Fruit fly (Drosophila melanogaster) whole organism, embryonic: ENCODE measurements around the gene CG1024.

Experiments used
- Adf1 ChIP-seq: fragments of 200-800 bp; sonication (Bioruptor generic); IDR thresholded peaks from 2 replicates; pipeline ENCODE4 v1.3.6; 2022; ENCODE audit warnings: missing biosample characterization, missing genetic modification characterization
- Bdp1 ChIP-seq: fragments of 200-800 bp; sonication (Bioruptor generic); optimal IDR thresholded peaks from 3 replicates; lab custom pipeline; 2016; ENCODE audit warnings: missing biosample characterization, missing genetic modification characterization
- CG10543 ChIP-seq: fragments of 200-800 bp; sonication (Bioruptor generic); optimal IDR thresholded peaks from 3 replicates; lab custom pipeline; 2017; ENCODE audit warnings: missing biosample characterization, mild to moderate bottlenecking, missing genetic modification characterization, moderate library complexity
- CG11085 ChIP-seq: fragments of 200-800 bp; sonication (Bioruptor generic); IDR thresholded peaks from 2 replicates; pipeline ENCODE4 v1.3.6; 2022; ENCODE audit warnings: missing biosample characterization, missing genetic modification characterization
- CG12744 ChIP-seq: fragments of 200-800 bp; sonication (Bioruptor generic); optimal IDR thresholded peaks from 2 replicates; lab custom pipeline; 2016; ENCODE audit warnings: missing biosample characterization, missing genetic modification characterization
- CG13424 ChIP-seq: fragments of 200-800 bp; sonication (Bioruptor generic); optimal IDR thresholded peaks from 2 replicates; lab custom pipeline; 2019; ENCODE audit warnings: missing biosample characterization, mild to moderate bottlenecking, missing genetic modification characterization, moderate library complexity
- CG14441 ChIP-seq: fragments of 200-800 bp; sonication (Bioruptor generic); IDR thresholded peaks from 2 replicates; pipeline ENCODE4 v1.3.6; 2022; ENCODE audit warnings: missing biosample characterization, missing genetic modification characterization
- CG1603 ChIP-seq: fragments of 200-800 bp; sonication (Bioruptor generic); optimal IDR thresholded peaks from 2 replicates; lab custom pipeline; 2019; ENCODE audit warnings: missing biosample characterization, mild to moderate bottlenecking, missing genetic modification characterization, moderate library complexity
- CG1792 ChIP-seq: fragments of 200-800 bp; sonication (Bioruptor generic); optimal IDR thresholded peaks from 2 replicates; lab custom pipeline; 2016; ENCODE audit warnings: missing biosample characterization, missing genetic modification characterization
- CG2712 ChIP-seq: fragments of 200-800 bp; optimal IDR thresholded peaks from 3 replicates; lab custom pipeline; 2019; ENCODE audit warnings: missing biosample characterization, mild to moderate bottlenecking, missing genetic modification characterization, moderate library complexity
- CG3065 ChIP-seq: fragments of 200-800 bp; sonication (Bioruptor generic); optimal IDR thresholded peaks from 2 replicates; lab custom pipeline; 2016; ENCODE audit warnings: missing biosample characterization, missing genetic modification characterization
- CG31365 ChIP-seq: fragments of 200-800 bp; sonication (Bioruptor generic); optimal IDR thresholded peaks from 2 replicates; lab custom pipeline; 2018; ENCODE audit warnings: missing biosample characterization, mild to moderate bottlenecking, missing genetic modification characterization
- CG33213 ChIP-seq: fragments of 200-800 bp; sonication (Bioruptor generic); optimal IDR thresholded peaks from 3 replicates; lab custom pipeline; 2016; ENCODE audit warnings: missing biosample characterization, missing genetic modification characterization
- CG4360 ChIP-seq: fragments of 200-800 bp; sonication (Bioruptor generic); IDR thresholded peaks from 2 replicates; pipeline ENCODE4 v1.3.6; 2022; ENCODE audit warnings: missing biosample characterization, missing genetic modification characterization
- CG4854 ChIP-seq: fragments of 200-800 bp; sonication (Bioruptor generic); optimal IDR thresholded peaks from 2 replicates; lab custom pipeline; 2016; ENCODE audit warnings: missing biosample characterization, missing genetic modification characterization, inconsistent platforms
- CG7357 ChIP-seq: fragments of 200-800 bp; sonication (Bioruptor generic); IDR thresholded peaks from 3 replicates; pipeline ENCODE4 v1.3.6; 2022; ENCODE audit warnings: missing biosample characterization, missing genetic modification characterization
- CG7745 ChIP-seq: fragments of 200-800 bp; sonication (Bioruptor generic); optimal IDR thresholded peaks from 2 replicates; lab custom pipeline; 2018; ENCODE audit warnings: missing biosample characterization, mild to moderate bottlenecking, missing genetic modification characterization, moderate library complexity
- CG8290 ChIP-seq, 3 experiments: fragments of 200-800 bp; sonication (Bioruptor generic); optimal IDR thresholded peaks; 2 replicates each; lab custom pipeline; 2016 to 2019; ENCODE audit warnings: missing biosample characterization in 3 of 3, missing genetic modification characterization in 3 of 3, mild to moderate bottlenecking in 2 of 3, moderate library complexity in 1 of 3
- CG8388 ChIP-seq: fragments of 200-800 bp; sonication (Bioruptor generic); optimal IDR thresholded peaks from 2 replicates; lab custom pipeline; 2019; ENCODE audit warnings: missing biosample characterization, mild to moderate bottlenecking, missing genetic modification characterization, moderate library complexity
- CG9817 ChIP-seq: fragments of 200-800 bp; sonication (Bioruptor generic); optimal IDR thresholded peaks from 2 replicates; lab custom pipeline; 2018; ENCODE audit warnings: missing biosample characterization, mild to moderate bottlenecking, missing genetic modification characterization, moderate library complexity
- Deaf1 ChIP-seq: fragments of 200-800 bp; optimal IDR thresholded peaks from 3 replicates; lab custom pipeline; 2019; ENCODE audit warnings: missing biosample characterization, mild to moderate bottlenecking, missing genetic modification characterization, moderate library complexity
- Fer1 ChIP-seq: fragments of 200-800 bp; sonication (Bioruptor generic); optimal IDR thresholded peaks from 2 replicates; lab custom pipeline; 2017; ENCODE audit warnings: missing biosample characterization, mild to moderate bottlenecking, missing genetic modification characterization
- Fer3 ChIP-seq: fragments of 200-800 bp; sonication (Bioruptor generic); optimal IDR thresholded peaks from 2 replicates; lab custom pipeline; 2018; ENCODE audit warnings: missing biosample characterization, mild to moderate bottlenecking, missing genetic modification characterization, moderate library complexity
- Med ChIP-seq: fragments of 200-800 bp; sonication (Bioruptor generic); peaks from one replicate; lab custom pipeline; 2016; ENCODE audit warnings: missing biosample characterization, missing genetic modification characterization, mild to moderate bottlenecking, inconsistent platforms, moderate library complexity
- NC2β ChIP-seq: fragments of 200-800 bp; sonication (Bioruptor generic); optimal IDR thresholded peaks from 2 replicates; lab custom pipeline; 2016; ENCODE audit warnings: missing biosample characterization, missing genetic modification characterization
- PHDP ChIP-seq: fragments of 200-800 bp; sonication (Bioruptor generic); optimal IDR thresholded peaks from 3 replicates; lab custom pipeline; 2018; ENCODE audit warnings: missing biosample characterization, mild to moderate bottlenecking, missing genetic modification characterization, moderate library complexity
- Ssrp ChIP-seq: fragments of 200-800 bp; sonication (Bioruptor generic); optimal IDR thresholded peaks from 2 replicates; lab custom pipeline; 2018; ENCODE audit warnings: missing biosample characterization, mild to moderate bottlenecking, missing genetic modification characterization, moderate library complexity
- Trl ChIP-seq, 3 experiments: fragments of >200 bp in 2 of 3; fragments of 200-800 bp in 1 of 3; sonication (Bioruptor generic) in 1 of 3; optimal IDR thresholded peaks; 2 replicates in 1 of 3; 3 replicates in 2 of 3; lab custom pipeline; 2016 to 2017; ENCODE audit warnings: missing biosample characterization in 1 of 3, missing genetic modification characterization in 1 of 3
- abd-A ChIP-seq: fragments of 200-800 bp; sonication (Bioruptor generic); optimal IDR thresholded peaks from 3 replicates; lab custom pipeline; 2019; ENCODE audit warnings: missing biosample characterization, mild to moderate bottlenecking, missing genetic modification characterization, moderate library complexity
- amos ChIP-seq: fragments of 200-800 bp; sonication (Bioruptor generic); IDR thresholded peaks from 2 replicates; pipeline ENCODE4 v1.3.6; 2022; ENCODE audit warnings: missing biosample characterization, missing genetic modification characterization; ENCODE audit not compliant: partially characterized antibody
- chinmo ChIP-seq: fragments of 200-800 bp; sonication (Bioruptor generic); IDR thresholded peaks from 4 replicates; pipeline ENCODE4 v1.3.6; 2022; ENCODE audit warnings: missing biosample characterization, missing genetic modification characterization; ENCODE audit not compliant: partially characterized antibody
- dmrt99B ChIP-seq: fragments of 200-800 bp; sonication (Bioruptor generic); optimal IDR thresholded peaks from 2 replicates; lab custom pipeline; 2018; ENCODE audit warnings: missing biosample characterization, mild to moderate bottlenecking, missing genetic modification characterization, moderate library complexity
- en ChIP-seq: fragments of 200-800 bp; sonication (Bioruptor generic); optimal IDR thresholded peaks from 2 replicates; lab custom pipeline; 2016; ENCODE audit warnings: missing biosample characterization, missing genetic modification characterization
- esg ChIP-seq: fragments of 200-800 bp; sonication (Bioruptor generic); conservative IDR thresholded peaks from 2 replicates; pipeline ENCODE4 v1.3.6; 2022; ENCODE audit warnings: missing biosample characterization, missing genetic modification characterization
- ewg ChIP-seq: fragments of 200-800 bp; sonication (Bioruptor generic); optimal IDR thresholded peaks from 3 replicates; lab custom pipeline; 2017; ENCODE audit warnings: mild to moderate bottlenecking, missing biosample characterization, missing genetic modification reagents, missing genetic modification characterization
- fru ChIP-seq: fragments of >200 bp; optimal IDR thresholded peaks from 2 replicates; lab custom pipeline; 2017
- ftz-f1 ChIP-seq: fragments of 200-800 bp; sonication (Bioruptor generic); optimal IDR thresholded peaks from 2 replicates; lab custom pipeline; 2016; ENCODE audit warnings: missing biosample characterization, missing genetic modification characterization
- gcm ChIP-seq: fragments of 200-800 bp; sonication (Bioruptor generic); optimal IDR thresholded peaks from 2 replicates; lab custom pipeline; 2019; ENCODE audit warnings: missing biosample characterization, mild to moderate bottlenecking, missing genetic modification characterization, moderate library complexity
- gsb-n ChIP-seq: fragments of 200-800 bp; sonication (Bioruptor generic); optimal IDR thresholded peaks from 3 replicates; lab custom pipeline; 2018; ENCODE audit warnings: missing biosample characterization, mild to moderate bottlenecking, missing genetic modification characterization
- pan ChIP-seq, 4 experiments: fragments of >200 bp in 3 of 4; fragments of 200-800 bp in 1 of 4; sonication (Bioruptor generic) in 1 of 4; optimal IDR thresholded peaks in 3 of 4; IDR thresholded peaks in 1 of 4; 2 replicates each; pipeline versions ENCODE4 v1.3.6 to Lab custom; 2017 to 2022; ENCODE audit warnings: missing biosample characterization in 2 of 4, missing genetic modification characterization in 2 of 4, mixed read lengths in 1 of 4
- pros ChIP-seq: fragments of 200-800 bp; sonication (Bioruptor generic); optimal IDR thresholded peaks from 3 replicates; lab custom pipeline; 2019; ENCODE audit warnings: missing biosample characterization, mild to moderate bottlenecking, missing genetic modification characterization, moderate library complexity
- slbo ChIP-seq: fragments of 200-800 bp; sonication (Bioruptor generic); IDR thresholded peaks from 2 replicates; pipeline ENCODE4 v1.3.6; 2022; ENCODE audit warnings: missing biosample characterization, missing genetic modification characterization
- sob ChIP-seq: fragments of 200-800 bp; sonication (Bioruptor generic); IDR thresholded peaks from 2 replicates; pipeline ENCODE4 v1.3.6; 2022; ENCODE audit warnings: missing biosample characterization, missing genetic modification characterization
- stwl ChIP-seq: fragments of 200-800 bp; sonication (Bioruptor generic); optimal IDR thresholded peaks from 3 replicates; lab custom pipeline; 2018; ENCODE audit warnings: missing biosample characterization, mild to moderate bottlenecking, missing genetic modification characterization, moderate library complexity
- tgo ChIP-seq: fragments of 200-800 bp; sonication (Bioruptor generic); IDR thresholded peaks from 3 replicates; pipeline ENCODE4 v1.3.6; 2022; ENCODE audit warnings: missing biosample characterization, missing genetic modification characterization
- ttk ChIP-seq: fragments of 200-800 bp; sonication (Bioruptor generic); IDR thresholded peaks from 2 replicates; pipeline ENCODE4 v2.1.2; 2022; ENCODE audit warnings: missing biosample characterization, missing genetic modification characterization
- wek ChIP-seq: fragments of 200-800 bp; sonication (Bioruptor generic); optimal IDR thresholded peaks from 3 replicates; lab custom pipeline; 2018; ENCODE audit warnings: missing biosample characterization, mild to moderate bottlenecking, missing genetic modification characterization, moderate library complexity

CG1024 gene

dm6 chr3R:6373512-6374306 is 6.4 kb downstream of the CG1024 start (continued):
- no peak for TF ChIP-seq amos (GFP tag; lab: Robert Waterston, UW)
- no peak for TF ChIP-seq CG4360
- peak; percentile 34; the same call in 1 of the 3 replicates for TF ChIP-seq tgo (GFP tag; lab: Robert Waterston, UW)
- TF ChIP-seq wek (GFP tag; lab: Kevin White, UChicago) = peak; percentile 79
- TF ChIP-seq slbo (GFP tag; lab: Robert Waterston, UW) = peak; percentile 48; the same call in 1 of the 2 replicates
- no peak for TF ChIP-seq CG7745
- TF ChIP-seq chinmo (GFP tag; lab: Robert Waterston, UW) = 0 out of 4 replicates have a peak, but pooled peaks have one; percentile 19
- TF ChIP-seq CG11085 (GFP tag; lab: Robert Waterston, UW) = 0 out of 2 replicates have a peak, but pooled peaks have one; percentile 43
- TF ChIP-seq CG4854 = peak; percentile 74
- peak; percentile 3 for TF ChIP-seq CG8388 (GFP tag; lab: Kevin White, UChicago)
- TF ChIP-seq pan (optimal IDR thresholded peaks at IDR 0.05; lab: Kevin White, UChicago) = no peak
- no peak for TF ChIP-seq pan (GFP tag; optimal IDR thresholded peaks at IDR 0.05 in 1 of 2, IDR thresholded peaks at IDR 0.05 in 1 of 2)
- TF ChIP-seq gcm = peak; percentile 22
- no peak for TF ChIP-seq dmrt99B (tag; lab: Kevin White, UChicago)
- no peak for TF ChIP-seq gsb-n (tag; lab: Kevin White, UChicago)
- no peak for TF ChIP-seq CG8290 (GFP tag; optimal IDR thresholded peaks at IDR 0.05; lab: Kevin White, UChicago)
- peak in 1 of 2 experiments; percentile 87 for TF ChIP-seq CG8290 (tag; optimal IDR thresholded peaks at IDR 0.05; lab: Kevin White, UChicago)
- no peak for TF ChIP-seq fru (lab: Kevin White, UChicago)
- TF ChIP-seq CG7357 (GFP tag; lab: Robert Waterston, UW) = no peak
- peak; percentile 47 for TF ChIP-seq CG1603
- no peak for TF ChIP-seq CG3065 (GFP tag; lab: Kevin White, UChicago)
- TF ChIP-seq sob (GFP tag; lab: Robert Waterston, UW) = peak; percentile 64; the same call in 1 of the 2 replicates
- peak; percentile 42 for TF ChIP-seq CG13424 (tag; lab: Kevin White, UChicago)
- peak; percentile 43 for TF ChIP-seq Adf1 (GFP tag; lab: Robert Waterston, UW)
- TF ChIP-seq Deaf1 (tag; lab: Kevin White, UChicago) = no peak
- TF ChIP-seq NC2β (GFP tag; lab: Kevin White, UChicago) = no peak
- TF ChIP-seq en (GFP tag; lab: Kevin White, UChicago) = no peak
- no peak for TF ChIP-seq Trl (optimal IDR thresholded peaks at IDR 0.05; lab: Kevin White, UChicago)
- peak; percentile 57 for TF ChIP-seq Trl (GFP tag; optimal IDR thresholded peaks at IDR 0.05; lab: Kevin White, UChicago)
- TF ChIP-seq stwl (tag; lab: Kevin White, UChicago) = peak; percentile 22
- TF ChIP-seq PHDP (tag; lab: Kevin White, UChicago) = peak; percentile 75
- peak; percentile 37 for TF ChIP-seq CG9817
- no peak for TF ChIP-seq CG14441
- TF ChIP-seq ftz-f1 = no peak
- no peak for TF ChIP-seq ttk
- TF ChIP-seq ewg (GFP tag; lab: Kevin White, UChicago) = no peak
- TF ChIP-seq Fer1 (GFP tag; lab: Kevin White, UChicago) = peak; percentile 67
- no peak for TF ChIP-seq abd-A (tag; lab: Kevin White, UChicago)
- peak; percentile 32 for TF ChIP-seq CG33213 (GFP tag; lab: Kevin White, UChicago)
- peak; percentile 72 for TF ChIP-seq CG12744 (GFP tag; lab: Kevin White, UChicago)
- TF ChIP-seq Bdp1 (GFP tag; lab: Kevin White, UChicago) = peak; percentile 1
- peak; percentile 4 for TF ChIP-seq CG31365 (tag; lab: Kevin White, UChicago)
- no peak for TF ChIP-seq CG1792 (GFP tag; lab: Kevin White, UChicago)
- TF ChIP-seq CG2712 (tag; lab: Kevin White, UChicago) = peak; percentile 23
- no peak for TF ChIP-seq esg (GFP tag; lab: Robert Waterston, UW)
- TF ChIP-seq pros (GFP tag; lab: Kevin White, UChicago) = no peak
- no peak for TF ChIP-seq Ssrp (tag; lab: Kevin White, UChicago)
- peak; percentile 87 for TF ChIP-seq Med (GFP tag; lab: Kevin White, UChicago)
- TF ChIP-seq Fer3 (tag; lab: Kevin White, UChicago) = peak; percentile 65
- no peak for TF ChIP-seq CG10543 (GFP tag; lab: Kevin White, UChicago)
